Fruit fly (Drosophila melanogaster) whole organism: ENCODE data around the gene CG8051.

Experiments
- CG8478 ChIP-seq: fragments of >200 bp; optimal IDR thresholded peaks from 2 replicates; lab custom pipeline; 2018; ENCODE audit warnings: inconsistent platforms
- Dll ChIP-seq: fragments of >200 bp; optimal IDR thresholded peaks from 2 replicates; lab custom pipeline; 2017
- EcR ChIP-seq, 2 experiments: fragments of >200 bp; optimal IDR thresholded peaks; 2 replicates each; lab custom pipeline; 2017; ENCODE audit warnings: missing biosample characterization in 2 of 2, missing genetic modification characterization in 2 of 2, missing genetic modification reagents in 2 of 2
- pan ChIP-seq: fragments of >200 bp; optimal IDR thresholded peaks from 2 replicates; lab custom pipeline; 2017
- psq ChIP-seq: fragments of >200 bp; optimal IDR thresholded peaks from 2 replicates; lab custom pipeline; 2017
- usp ChIP-seq: fragments of >200 bp; optimal IDR thresholded peaks from 2 replicates; lab custom pipeline; 2017; ENCODE audit warnings: missing biosample characterization, missing genetic modification characterization, mixed read lengths

DNA sequence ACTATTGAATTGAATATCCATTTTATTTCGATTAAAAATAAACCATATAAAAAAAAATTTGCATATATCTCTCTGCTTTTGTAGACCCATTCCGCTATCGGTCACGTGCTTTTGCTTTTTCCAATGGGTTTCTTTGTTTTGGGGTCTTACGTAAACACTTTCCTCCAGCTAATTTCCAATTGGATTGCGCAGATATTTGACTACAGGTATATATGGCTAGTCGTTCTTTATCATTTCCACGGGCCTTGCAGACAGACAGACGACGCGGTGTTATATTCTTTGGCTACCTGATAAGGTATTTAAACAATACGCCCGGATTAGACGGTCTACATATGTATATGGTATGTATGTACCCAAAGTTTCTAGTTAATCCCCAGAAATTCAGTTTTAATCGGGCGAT is 14.4 kb downstream of the CG8051 start:
- no peak for TF ChIP-seq usp (GFP tag; lab: Kevin White, UChicago)
- TF ChIP-seq pan: no peak
- TF ChIP-seq Dll (lab: Kevin White, UChicago): no peak
- TF ChIP-seq CG8478: no peak
- TF ChIP-seq psq (lab: Kevin White, UChicago): no peak
- no peak for TF ChIP-seq EcR (GFP tag; optimal IDR thresholded peaks at IDR 0.05; lab: Kevin White, UChicago)
